Fruit fly (Drosophila melanogaster): ENCODE measurements around the gene alpha-Man-IIb.

alpha-Man-IIb gene

DNA sequence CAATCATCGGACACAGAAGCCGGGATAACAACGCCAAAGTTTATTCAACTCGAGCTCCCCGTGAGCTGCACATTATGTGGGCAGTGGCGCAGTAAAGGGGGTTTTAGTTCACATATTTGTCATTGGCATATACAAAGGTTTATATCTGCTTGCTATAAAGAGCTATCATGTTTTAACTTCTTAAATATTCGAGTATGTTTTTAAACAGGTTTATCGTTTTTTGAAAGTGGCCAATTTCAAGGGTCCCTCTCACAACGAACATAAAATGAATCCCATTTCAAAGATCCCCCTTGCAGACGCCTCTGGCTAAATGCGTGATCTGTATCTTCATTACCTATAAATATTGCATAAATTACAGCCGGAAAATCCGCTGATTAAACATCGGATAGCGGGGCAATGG lies 23.5 kb downstream of the alpha-Man-IIb start (continued):
- 0 out of 2 replicates have a peak, but pooled peaks have one; percentile 22 for TF ChIP-seq CG11294 (GFP tag; IDR thresholded peaks at IDR 0.05)
- 0 out of 3 replicates have a peak, but pooled peaks have one; percentile 31 for TF ChIP-seq CG6163 (GFP tag; IDR thresholded peaks at IDR 0.05)
- TF ChIP-seq Smox (GFP tag; optimal IDR thresholded peaks at IDR 0.05): peak; percentile 77
- TF ChIP-seq Eip75B (GFP tag; optimal IDR thresholded peaks at IDR 0.05): peak; percentile 77
- peak; percentile 81 for TF ChIP-seq dsx (GFP tag; optimal IDR thresholded peaks at IDR 0.05; ENCODE audit: poor library complexity, severe bottlenecking)
- peak; percentile 75 for TF ChIP-seq acj6 (GFP tag; optimal IDR thresholded peaks at IDR 0.05)
- peak; percentile 52 for TF ChIP-seq CG15336 (GFP tag; IDR thresholded peaks at IDR 0.05)
- TF ChIP-seq CG6276 (GFP tag; optimal IDR thresholded peaks at IDR 0.05): no peak
- TF ChIP-seq CG9139 (GFP tag; optimal IDR thresholded peaks at IDR 0.05): peak; percentile 74
- no peak for TF ChIP-seq net (GFP tag; optimal IDR thresholded peaks at IDR 0.05)
- TF ChIP-seq fd59A (GFP tag; optimal IDR thresholded peaks at IDR 0.05): peak; percentile 72
- TF ChIP-seq esn (GFP tag; optimal IDR thresholded peaks at IDR 0.05): peak; percentile 80
- TF ChIP-seq CG34406 (GFP tag; optimal IDR thresholded peaks at IDR 0.05): peak; percentile 65
- TF ChIP-seq CG7368 (GFP tag; optimal IDR thresholded peaks at IDR 0.05): peak; percentile 53
- TF ChIP-seq Ets96B (tag; optimal IDR thresholded peaks at IDR 0.05): peak; percentile 80
- peak; percentile 84 for TF ChIP-seq ss (GFP tag; optimal IDR thresholded peaks at IDR 0.05)
- TF ChIP-seq Hr38 (GFP tag; optimal IDR thresholded peaks at IDR 0.05): no peak
- peak; percentile 82 for TF ChIP-seq Sox14 (GFP tag; optimal IDR thresholded peaks at IDR 0.05)
- peak; percentile 50 for TF ChIP-seq CG8319 (GFP tag; optimal IDR thresholded peaks at IDR 0.05)
- TF ChIP-seq salr (GFP tag; optimal IDR thresholded peaks at IDR 0.05): peak in 1 of 2 experiments; percentile 65
- peak; percentile 46 for TF ChIP-seq CG11762 (GFP tag; optimal IDR thresholded peaks at IDR 0.05; ENCODE audit: insufficient read depth)
- no peak for TF ChIP-seq CG16779 (tag; optimal IDR thresholded peaks at IDR 0.05)
- TF ChIP-seq Ets21C (GFP tag; optimal IDR thresholded peaks at IDR 0.05): peak; percentile 63
- peak; percentile 51 for TF ChIP-seq CG11902 (GFP tag; optimal IDR thresholded peaks at IDR 0.05)
- TF ChIP-seq dac (GFP tag; optimal IDR thresholded peaks at IDR 0.05): no peak
- peak; percentile 86 for TF ChIP-seq svp (GFP tag)
- TF ChIP-seq vri (GFP tag; optimal IDR thresholded peaks at IDR 0.05): peak; percentile 45
- TF ChIP-seq Eip78C (GFP tag): peak; percentile 95

DNA sequence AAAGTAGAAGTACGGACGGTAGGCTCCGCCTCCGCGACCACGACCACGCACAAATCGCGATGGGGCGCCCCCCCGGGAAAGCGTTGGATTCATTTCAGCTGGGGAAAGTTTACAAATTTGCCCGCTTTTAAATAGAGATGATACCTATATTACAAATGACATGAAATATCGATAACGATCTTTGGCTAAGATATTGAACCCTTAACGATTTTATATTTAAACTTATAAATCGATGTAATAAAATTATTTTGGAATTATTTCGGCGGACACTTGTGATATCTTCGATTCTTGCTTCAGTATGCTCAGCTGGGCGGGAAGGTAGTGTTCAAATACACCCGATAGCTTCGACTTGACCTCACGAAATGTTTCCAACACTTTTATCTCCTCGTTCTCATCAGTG lies 28.5 kb downstream of the alpha-Man-IIb start, which contains the start of gene rec:
Gene rec (minus strand): TSS at position 108 of the 400 bp plus-strand sequence.
- TF ChIP-seq Lpt (GFP tag; optimal IDR thresholded peaks at IDR 0.05): no peak
- peak; percentile 11 for TF ChIP-seq Eip78C (GFP tag)
- TF ChIP-seq dsx (GFP tag; optimal IDR thresholded peaks at IDR 0.05; ENCODE audit: poor library complexity, severe bottlenecking): no peak
- no peak for TF ChIP-seq Sox102F (GFP tag; optimal IDR thresholded peaks at IDR 0.05)
- TF ChIP-seq net (GFP tag; optimal IDR thresholded peaks at IDR 0.05): no peak
- TF ChIP-seq Hr4 (GFP tag; optimal IDR thresholded peaks at IDR 0.05): no peak
- TF ChIP-seq eg (GFP tag; IDR thresholded peaks at IDR 0.05): no peak

DNA sequence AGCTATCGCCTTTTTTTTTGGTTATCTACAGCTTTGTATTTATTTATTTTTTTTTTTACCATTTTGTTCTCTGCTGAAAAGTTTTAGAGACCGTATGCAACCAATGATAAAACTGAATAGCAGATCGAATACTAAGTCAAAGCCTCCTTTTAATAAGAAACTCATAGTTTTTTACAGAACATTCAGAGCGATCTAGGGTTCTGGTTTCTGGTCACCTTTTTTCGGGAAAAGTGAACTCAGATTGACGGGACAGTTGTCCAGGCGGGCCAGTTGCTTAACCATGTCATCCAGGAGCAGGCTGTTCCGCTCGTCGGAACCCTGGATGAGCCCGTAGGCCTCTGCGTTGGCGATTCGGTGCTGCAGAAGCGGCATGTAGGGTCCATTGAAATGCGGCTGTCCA lies 29.3 kb downstream of the alpha-Man-IIb start, which contains the start of gene CG43318:
Gene CG43318 (minus strand): TSS at position 101 of the 400 bp plus-strand sequence.
- TF ChIP-seq CG6808 (GFP tag; optimal IDR thresholded peaks at IDR 0.05): no peak
- TF ChIP-seq CG3032 (tag; optimal IDR thresholded peaks at IDR 0.05): no peak
- no peak for TF ChIP-seq ss (GFP tag; optimal IDR thresholded peaks at IDR 0.05)
- TF ChIP-seq dsx (GFP tag; optimal IDR thresholded peaks at IDR 0.05; ENCODE audit: poor library complexity, severe bottlenecking): no peak
- no peak for TF ChIP-seq Eip75B (GFP tag; optimal IDR thresholded peaks at IDR 0.05)
- no peak for TF ChIP-seq CG8319 (GFP tag; optimal IDR thresholded peaks at IDR 0.05)
- no peak for TF ChIP-seq fd59A (GFP tag; optimal IDR thresholded peaks at IDR 0.05)
- TF ChIP-seq Blimp-1 (GFP tag; optimal IDR thresholded peaks at IDR 0.05): no peak
- no peak for TF ChIP-seq CG31627 (GFP tag; optimal IDR thresholded peaks at IDR 0.05)
- no peak for TF ChIP-seq CG3919 (GFP tag; optimal IDR thresholded peaks at IDR 0.05)
- no peak for TF ChIP-seq spab (GFP tag; optimal IDR thresholded peaks at IDR 0.05)
- TF ChIP-seq Hr38 (GFP tag; optimal IDR thresholded peaks at IDR 0.05): no peak
- TF ChIP-seq CG9139 (GFP tag; optimal IDR thresholded peaks at IDR 0.05): no peak
- no peak for TF ChIP-seq CG6276 (GFP tag; optimal IDR thresholded peaks at IDR 0.05)
- no peak for TF ChIP-seq Eip78C (GFP tag)
- TF ChIP-seq acj6 (GFP tag; optimal IDR thresholded peaks at IDR 0.05): no peak
- TF ChIP-seq achi (GFP tag; optimal IDR thresholded peaks at IDR 0.05): no peak
- no peak for TF ChIP-seq CG8119 (GFP tag; IDR thresholded peaks at IDR 0.05)
